Fruit fly (Drosophila melanogaster): ENCODE results near the gene esc.

dm6 chr2L:11809823-11810222 is 19.4 kb downstream of the esc start:
- TF ChIP-seq CG7045 (GFP tag; optimal IDR thresholded peaks at IDR 0.05) (no peak), cnc (optimal IDR thresholded peaks at IDR 0.05) (no peak), Crg-1 (GFP tag; optimal IDR thresholded peaks at IDR 0.05) (no peak), ovo (GFP tag; optimal IDR thresholded peaks at IDR 0.05) (no peak), tj (GFP tag; optimal IDR thresholded peaks at IDR 0.05) (no peak), pad (GFP tag; optimal IDR thresholded peaks at IDR 0.05) (no peak), bab1 (GFP tag; optimal IDR thresholded peaks at IDR 0.05) (no peak), toe (GFP tag; optimal IDR thresholded peaks at IDR 0.05) (no peak), CG5204 (GFP tag; optimal IDR thresholded peaks at IDR 0.05) (no peak)
